Fruit fly (Drosophila melanogaster) whole organism, embryonic: ENCODE data around the gene CG17364.
A peak's percentile ranks its signal among the peaks of the same experiment; 100 is the strongest.

ENCODE experiments used
- CG10147 ChIP-seq: fragments of 200-800 bp; sonication (Bioruptor generic); optimal IDR thresholded peaks from 2 replicates; lab custom pipeline; 2019; ENCODE audit warnings: missing biosample characterization, mild to moderate bottlenecking, missing genetic modification characterization, moderate library complexity
- CG10321 ChIP-seq: fragments of 200-800 bp; sonication (Bioruptor generic); IDR thresholded peaks from 2 replicates; pipeline ENCODE4 v1.3.6; 2022; ENCODE audit warnings: missing biosample characterization, missing genetic modification characterization
- CG10366 ChIP-seq: fragments of 200-800 bp; sonication (Bioruptor generic); IDR thresholded peaks from 2 replicates; pipeline ENCODE4 v1.3.6; 2022; ENCODE audit warnings: missing biosample characterization, missing genetic modification characterization
- CG10431 ChIP-seq: fragments of 200-800 bp; sonication (Bioruptor generic); optimal IDR thresholded peaks from 3 replicates; lab custom pipeline; 2018; ENCODE audit warnings: missing biosample characterization, mild to moderate bottlenecking, missing genetic modification characterization
- CG11247 ChIP-seq: fragments of 200-800 bp; sonication (Bioruptor generic); IDR thresholded peaks from 2 replicates; pipeline ENCODE4 v1.3.6; 2022; ENCODE audit warnings: missing biosample characterization, missing genetic modification characterization
- CG11398 ChIP-seq: fragments of 200-800 bp; sonication (Bioruptor generic); optimal IDR thresholded peaks from 2 replicates; lab custom pipeline; 2016; ENCODE audit warnings: missing biosample characterization, missing genetic modification characterization
- CG11456 ChIP-seq: fragments of 200-800 bp; sonication (Bioruptor generic); IDR thresholded peaks from 3 replicates; pipeline ENCODE4 v1.3.6; 2022; ENCODE audit warnings: missing biosample characterization, missing genetic modification characterization
- CG12104 ChIP-seq: fragments of 200-800 bp; sonication (Bioruptor generic); optimal IDR thresholded peaks from 3 replicates; lab custom pipeline; 2016; ENCODE audit warnings: missing biosample characterization, missing genetic modification characterization
- CG12942 ChIP-seq: fragments of 200-800 bp; sonication (Bioruptor generic); optimal IDR thresholded peaks from 3 replicates; lab custom pipeline; 2016; ENCODE audit warnings: missing biosample characterization, missing genetic modification characterization
- CG13624 ChIP-seq: fragments of 200-800 bp; sonication (Bioruptor generic); optimal IDR thresholded peaks from 2 replicates; lab custom pipeline; 2016; ENCODE audit warnings: missing biosample characterization, missing genetic modification characterization
- CG15073 ChIP-seq: fragments of 200-800 bp; sonication (Bioruptor generic); optimal IDR thresholded peaks from 2 replicates; lab custom pipeline; 2016; ENCODE audit warnings: missing biosample characterization, missing genetic modification characterization
- CG16815 ChIP-seq: fragments of 200-800 bp; sonication (Bioruptor generic); optimal IDR thresholded peaks from 3 replicates; lab custom pipeline; 2017; ENCODE audit warnings: missing biosample characterization, mild to moderate bottlenecking, missing genetic modification characterization
- CG1792 ChIP-seq: fragments of 200-800 bp; sonication (Bioruptor generic); optimal IDR thresholded peaks from 2 replicates; lab custom pipeline; 2016; ENCODE audit warnings: missing biosample characterization, missing genetic modification characterization
- CG34224 ChIP-seq: fragments of 200-800 bp; sonication (Bioruptor generic); IDR thresholded peaks from 3 replicates; pipeline ENCODE4 v1.3.6; 2022; ENCODE audit warnings: missing biosample characterization, missing genetic modification characterization; ENCODE audit not compliant: partially characterized antibody
- CG4820 ChIP-seq: fragments of 200-800 bp; sonication (Bioruptor generic); optimal IDR thresholded peaks from 3 replicates; lab custom pipeline; 2016; ENCODE audit warnings: missing biosample characterization, missing genetic modification characterization
- CG5245 ChIP-seq: fragments of 200-800 bp; sonication (Bioruptor generic); optimal IDR thresholded peaks from 3 replicates; lab custom pipeline; 2016; ENCODE audit warnings: missing biosample characterization, missing genetic modification characterization
- CG6654 ChIP-seq: fragments of 200-800 bp; sonication (Bioruptor generic); optimal IDR thresholded peaks from 2 replicates; lab custom pipeline; 2017; ENCODE audit warnings: missing biosample characterization, mild to moderate bottlenecking, missing genetic modification characterization
- CG6813 ChIP-seq: fragments of 200-800 bp; sonication (Bioruptor generic); optimal IDR thresholded peaks from 2 replicates; lab custom pipeline; 2017; ENCODE audit warnings: missing biosample characterization, missing genetic modification characterization, mild to moderate bottlenecking, moderate library complexity, missing genetic modification reagents
- CG7357 ChIP-seq: fragments of 200-800 bp; sonication (Bioruptor generic); IDR thresholded peaks from 3 replicates; pipeline ENCODE4 v1.3.6; 2022; ENCODE audit warnings: missing biosample characterization, missing genetic modification characterization
- CG8089 ChIP-seq: fragments of 200-800 bp; sonication (Bioruptor generic); optimal IDR thresholded peaks from 3 replicates; lab custom pipeline; 2016; ENCODE audit warnings: missing biosample characterization, missing genetic modification characterization
- CG8478 ChIP-seq: fragments of >200 bp; optimal IDR thresholded peaks from 2 replicates; lab custom pipeline; 2018
- CG8944 ChIP-seq: fragments of 200-800 bp; sonication (Bioruptor generic); optimal IDR thresholded peaks from 3 replicates; lab custom pipeline; 2016; ENCODE audit warnings: missing biosample characterization, missing genetic modification characterization
- CkIIα-i1 ChIP-seq: fragments of 200-800 bp; sonication (Bioruptor generic); IDR thresholded peaks from 2 replicates; pipeline ENCODE4 v1.3.6; 2022; ENCODE audit warnings: missing biosample characterization, missing genetic modification characterization
- CoRest ChIP-seq: fragments of 200-800 bp; sonication (Bioruptor generic); optimal IDR thresholded peaks from 3 replicates; lab custom pipeline; 2018; ENCODE audit warnings: missing biosample characterization, mild to moderate bottlenecking, missing genetic modification characterization, moderate library complexity
- Dip2 ChIP-seq: fragments of 200-800 bp; sonication (Bioruptor generic); IDR thresholded peaks from 2 replicates; pipeline ENCODE4 v1.3.6; 2022; ENCODE audit warnings: missing biosample characterization, missing genetic modification characterization
- Doc2 ChIP-seq: fragments of 200-800 bp; sonication (Bioruptor generic); IDR thresholded peaks from 2 replicates; pipeline ENCODE4 v1.3.6; 2022; ENCODE audit warnings: missing biosample characterization, missing genetic modification characterization
- E2f2 ChIP-seq: fragments of 200-800 bp; sonication (Bioruptor generic); IDR thresholded peaks from 2 replicates; pipeline ENCODE4 v1.3.6; 2022; ENCODE audit warnings: missing biosample characterization, missing genetic modification characterization
- HLH54F ChIP-seq: fragments of 200-800 bp; sonication (Bioruptor generic); optimal IDR thresholded peaks from 3 replicates; lab custom pipeline; 2016; ENCODE audit warnings: missing biosample characterization, missing genetic modification characterization
- MESR4 ChIP-seq: fragments of 200-800 bp; sonication (Bioruptor generic); optimal IDR thresholded peaks from 2 replicates; lab custom pipeline; 2018; ENCODE audit warnings: missing biosample characterization, mild to moderate bottlenecking, missing genetic modification characterization, moderate library complexity
- Poxn ChIP-seq: fragments of 200-800 bp; sonication (Bioruptor generic); IDR thresholded peaks from 2 replicates; pipeline ENCODE4 v1.3.6; 2022; ENCODE audit warnings: missing biosample characterization, missing genetic modification characterization
- Scr ChIP-seq: fragments of 200-800 bp; sonication (Bioruptor generic); IDR thresholded peaks from 2 replicates; pipeline ENCODE4 v1.3.6; 2022; ENCODE audit warnings: missing biosample characterization, missing genetic modification characterization; ENCODE audit not compliant: partially characterized antibody
- Taf1 ChIP-seq: fragments of 200-800 bp; sonication (Bioruptor generic); IDR thresholded peaks from 2 replicates; pipeline ENCODE4 v1.3.6; 2022; ENCODE audit warnings: missing biosample characterization, missing genetic modification characterization
- Vsx1 ChIP-seq: fragments of 200-800 bp; sonication (Bioruptor generic); optimal IDR thresholded peaks from 2 replicates; lab custom pipeline; 2017; ENCODE audit warnings: missing biosample characterization, mild to moderate bottlenecking, missing genetic modification characterization, missing genetic modification reagents
- ab ChIP-seq: fragments of 200-800 bp; sonication (Bioruptor generic); optimal IDR thresholded peaks from 2 replicates; lab custom pipeline; 2016; ENCODE audit warnings: missing biosample characterization, missing genetic modification characterization
- ara ChIP-seq: fragments of 200-800 bp; sonication (Bioruptor generic); IDR thresholded peaks from 2 replicates; pipeline ENCODE4 v1.3.6; 2022; ENCODE audit warnings: missing biosample characterization, missing genetic modification characterization
- bab2 ChIP-seq: fragments of 200-800 bp; sonication (Bioruptor generic); optimal IDR thresholded peaks from 2 replicates; lab custom pipeline; 2016; ENCODE audit warnings: missing biosample characterization, missing genetic modification characterization
- chif ChIP-seq, 2 experiments: fragments of 200-800 bp; sonication (Bioruptor generic); optimal IDR thresholded peaks; 3 replicates each; lab custom pipeline; 2016; ENCODE audit warnings: missing biosample characterization in 2 of 2, missing genetic modification characterization in 2 of 2
- lola ChIP-seq, 3 experiments: fragments of >200 bp in 2 of 3; fragments of 200-800 bp in 1 of 3; sonication (Bioruptor generic) in 1 of 3; optimal IDR thresholded peaks; 2 replicates each; lab custom pipeline; 2017 to 2019; ENCODE audit warnings: missing biosample characterization in 3 of 3, missing genetic modification characterization in 3 of 3, mild to moderate bottlenecking in 1 of 3, moderate library complexity in 1 of 3
- mld ChIP-seq: fragments of 200-800 bp; sonication (Bioruptor generic); IDR thresholded peaks from 3 replicates; pipeline ENCODE4 v1.3.6; 2022; ENCODE audit warnings: missing biosample characterization, missing genetic modification characterization; ENCODE audit not compliant: partially characterized antibody
- otp ChIP-seq: fragments of 200-800 bp; sonication (Bioruptor generic); IDR thresholded peaks from 3 replicates; pipeline ENCODE4, ENCODE4 v1.3.6; 2022; ENCODE audit warnings: missing biosample characterization, missing genetic modification characterization
- p53 ChIP-seq: fragments of 200-800 bp; sonication (Bioruptor generic); optimal IDR thresholded peaks from 2 replicates; lab custom pipeline; 2016; ENCODE audit warnings: missing biosample characterization, missing genetic modification characterization
- peb ChIP-seq: fragments of 200-800 bp; sonication (Bioruptor generic); IDR thresholded peaks from 2 replicates; pipeline ENCODE4 v1.3.6; 2022; ENCODE audit warnings: missing biosample characterization, missing genetic modification characterization
- salm ChIP-seq: fragments of 200-800 bp; sonication (Bioruptor generic); optimal IDR thresholded peaks from 2 replicates; lab custom pipeline; 2018; ENCODE audit warnings: missing biosample characterization, mild to moderate bottlenecking, missing genetic modification characterization
- slbo ChIP-seq: fragments of 200-800 bp; sonication (Bioruptor generic); IDR thresholded peaks from 2 replicates; pipeline ENCODE4 v1.3.6; 2022; ENCODE audit warnings: missing biosample characterization, missing genetic modification characterization
- sna ChIP-seq: fragments of 200-800 bp; sonication (Bioruptor generic); IDR thresholded peaks from 2 replicates; pipeline ENCODE4 v1.3.6; 2022; ENCODE audit warnings: missing biosample characterization, missing genetic modification characterization; ENCODE audit not compliant: partially characterized antibody
- stc ChIP-seq: fragments of 200-800 bp; sonication (Bioruptor generic); IDR thresholded peaks from 2 replicates; pipeline ENCODE4 v1.3.6; 2022; ENCODE audit warnings: missing biosample characterization, missing genetic modification characterization
- tap ChIP-seq: fragments of 200-800 bp; optimal IDR thresholded peaks from 3 replicates; lab custom pipeline; 2019; ENCODE audit warnings: missing biosample characterization, mild to moderate bottlenecking, missing genetic modification characterization, moderate library complexity
- tna ChIP-seq: fragments of 200-800 bp; sonication (Bioruptor generic); IDR thresholded peaks from 2 replicates; pipeline ENCODE4 v1.3.6; 2022; ENCODE audit warnings: missing biosample characterization, missing genetic modification characterization; ENCODE audit not compliant: partially characterized antibody
- usp ChIP-seq: fragments of >200 bp; optimal IDR thresholded peaks from 2 replicates; lab custom pipeline; 2017; ENCODE audit warnings: missing biosample characterization, missing genetic modification characterization
- vnd ChIP-seq: fragments of 200-800 bp; sonication (Bioruptor generic); IDR thresholded peaks from 3 replicates; pipeline ENCODE4 v1.3.6; 2022; ENCODE audit warnings: missing biosample characterization, missing genetic modification characterization; ENCODE audit not compliant: partially characterized antibody

CG17364 gene

DNA sequence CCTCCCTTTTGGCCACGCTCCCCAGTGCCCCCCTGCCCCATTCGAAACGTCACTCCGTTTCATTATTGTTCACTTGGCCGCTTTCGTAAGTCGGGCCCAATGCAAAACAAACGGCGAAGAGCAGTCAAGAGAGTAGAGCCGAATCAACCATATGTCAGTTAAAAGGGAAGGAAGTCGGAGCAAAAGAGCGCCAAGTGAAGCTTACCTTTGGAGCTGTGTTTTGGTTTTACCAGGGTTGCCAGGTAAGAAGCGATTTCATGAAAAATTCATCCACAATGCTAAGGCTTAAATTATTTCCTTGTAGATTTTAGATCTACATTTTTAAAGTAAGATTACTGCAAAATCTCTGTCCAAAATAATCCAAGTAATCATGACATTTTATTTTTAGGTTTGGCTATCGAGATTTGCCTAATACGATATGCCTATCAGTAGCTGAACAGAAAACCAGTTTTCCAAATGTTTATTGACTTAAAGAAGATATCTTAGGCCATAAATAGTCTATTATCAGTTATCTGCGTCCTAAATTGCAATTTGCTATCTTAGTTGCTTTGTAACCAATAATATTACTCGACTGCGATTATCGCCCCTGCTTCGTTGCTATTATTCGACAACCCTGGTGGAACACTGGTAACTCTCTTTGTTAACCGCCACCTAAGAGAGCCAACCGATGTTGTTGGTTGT lies 54.6 kb downstream of the CG17364 start (continued):
- TF ChIP-seq tna (GFP tag; lab: Robert Waterston, UW), result no peak
- TF ChIP-seq Taf1 (GFP tag; lab: Robert Waterston, UW), result peak; percentile 47; the same call in 1 of the 2 replicates
- peak; percentile 71 for TF ChIP-seq CG5245 (GFP tag; lab: Kevin White, UChicago)
- TF ChIP-seq tap (tag; lab: Kevin White, UChicago), result peak; percentile 74
- peak; percentile 61; the same call in 2 of the 3 replicates for TF ChIP-seq CG7357 (GFP tag; lab: Robert Waterston, UW)
- TF ChIP-seq lola (GFP tag; optimal IDR thresholded peaks at IDR 0.05; lab: Kevin White, UChicago), result peak in 1 of 3 experiments; percentile 91
- TF ChIP-seq CG13624 (GFP tag; lab: Kevin White, UChicago), result peak; percentile 93
- TF ChIP-seq peb, result peak; percentile 63
- peak; percentile 85 for TF ChIP-seq bab2 (GFP tag; lab: Kevin White, UChicago)
- peak; percentile 87 for TF ChIP-seq CG1792 (GFP tag; lab: Kevin White, UChicago)
- peak; percentile 65 for TF ChIP-seq slbo (GFP tag; lab: Robert Waterston, UW)
- peak; percentile 58 for TF ChIP-seq Vsx1 (GFP tag; lab: Kevin White, UChicago)
- TF ChIP-seq ara (GFP tag; lab: Robert Waterston, UW), result peak; percentile 52
- peak; percentile 56 for TF ChIP-seq salm (tag; lab: Kevin White, UChicago)
- TF ChIP-seq Dip2 (GFP tag; lab: Robert Waterston, UW), result no peak
- peak; percentile 47 for TF ChIP-seq E2f2 (GFP tag; lab: Robert Waterston, UW)
- TF ChIP-seq sna (GFP tag; lab: Robert Waterston, UW), result no peak
- TF ChIP-seq p53, result peak; percentile 64
- TF ChIP-seq CG8089, result peak; percentile 85
- TF ChIP-seq Poxn (GFP tag; lab: Robert Waterston, UW), result no peak
- peak; percentile 82 for TF ChIP-seq CG6813 (GFP tag; lab: Kevin White, UChicago)
- no peak for TF ChIP-seq Scr (GFP tag; lab: Robert Waterston, UW)
- peak; percentile 56 for TF ChIP-seq CG11456 (GFP tag; lab: Robert Waterston, UW)
- no peak for TF ChIP-seq CG34224 (GFP tag; lab: Robert Waterston, UW)
- peak; percentile 85 for TF ChIP-seq CG4820 (GFP tag; lab: Kevin White, UChicago)
- no peak for TF ChIP-seq vnd (GFP tag; lab: Robert Waterston, UW)
- no peak for TF ChIP-seq usp (GFP tag; lab: Kevin White, UChicago)
- peak; percentile 78 for TF ChIP-seq CG16815 (GFP tag; lab: Kevin White, UChicago)
- peak; percentile 89 to 90 for TF ChIP-seq chif (GFP tag; optimal IDR thresholded peaks at IDR 0.05; lab: Kevin White, UChicago)
- TF ChIP-seq CG10366 (GFP tag; lab: Robert Waterston, UW), result no peak; the same call in 1 of the 2 replicates
- no peak for TF ChIP-seq MESR4 (GFP tag; lab: Kevin White, UChicago)
- TF ChIP-seq CG10147 (GFP tag; lab: Kevin White, UChicago), result peak; percentile 92
- peak; percentile 69 for TF ChIP-seq ab
- peak; percentile 96 for TF ChIP-seq CoRest
- no peak for TF ChIP-seq CG15073 (GFP tag; lab: Kevin White, UChicago)
- TF ChIP-seq Doc2 (GFP tag; lab: Robert Waterston, UW), result no peak
- no peak; the same call in 1 of the 2 replicates for TF ChIP-seq CG10321
- TF ChIP-seq mld (GFP tag; lab: Robert Waterston, UW), result no peak
- TF ChIP-seq CG11247 (GFP tag; lab: Robert Waterston, UW), result peak; percentile 35; the same call in 1 of the 2 replicates
- TF ChIP-seq stc (GFP tag; lab: Robert Waterston, UW), result peak; percentile 68
- peak; percentile 91 for TF ChIP-seq CG12104 (GFP tag; lab: Kevin White, UChicago)
- peak; percentile 92 for TF ChIP-seq HLH54F (GFP tag; lab: Kevin White, UChicago)
- TF ChIP-seq otp (GFP tag; lab: Robert Waterston, UW), result no peak
- no peak for TF ChIP-seq CkIIα-i1
- TF ChIP-seq CG10431 (GFP tag; lab: Kevin White, UChicago), result peak; percentile 58
- TF ChIP-seq CG12942 (GFP tag; lab: Kevin White, UChicago), result peak; percentile 78
- TF ChIP-seq CG8944, result peak; percentile 76
- peak; percentile 71 for TF ChIP-seq CG6654 (GFP tag; lab: Kevin White, UChicago)
- peak; percentile 86 for TF ChIP-seq CG11398 (GFP tag; lab: Kevin White, UChicago)
- no peak for TF ChIP-seq CG8478
